Worm (Caenorhabditis elegans): ENCODE measurements around the gene K09E2.1.

DNA sequence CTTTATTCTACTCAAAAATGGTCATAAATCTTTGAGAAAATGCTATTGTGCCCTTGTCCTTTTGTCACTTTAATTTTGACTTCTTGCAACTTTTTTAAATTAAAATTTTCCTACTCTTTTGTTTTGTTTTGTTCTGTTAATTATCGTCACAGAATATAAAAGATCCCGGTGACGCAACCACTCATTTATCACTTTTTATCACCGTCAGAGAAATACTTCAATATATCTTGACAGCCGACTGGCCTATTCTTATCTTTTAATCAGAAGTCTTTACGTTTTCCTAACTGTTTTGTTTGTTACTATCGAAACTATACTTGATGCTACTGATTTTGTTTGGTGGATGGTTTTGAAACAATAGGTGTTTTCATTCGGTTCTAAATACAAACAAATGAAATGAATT lies 25.7 kb upstream of the K09E2.1 start:
- TF ChIP-seq med-1 (GFP tag; optimal IDR thresholded peaks at IDR 0.05; ENCODE audit: insufficient read depth) (no peak), ztf-29 (GFP tag; IDR thresholded peaks at IDR 0.05) (no peak), klf-2 (GFP tag; conservative IDR thresholded peaks at IDR 0.05) (no peak), flt-1 (GFP tag; IDR thresholded peaks at IDR 0.05) (no peak), T22C8.4 (GFP tag; IDR thresholded peaks at IDR 0.05) (no peak), cog-1 (tag; optimal IDR thresholded peaks at IDR 0.05) (no peak), tab-1 (GFP tag; IDR thresholded peaks at IDR 0.05) (no peak)

All from whole organism, midembryonic.